Worm (Caenorhabditis elegans) whole organism, L3 larva: ENCODE results near the gene kvs-5.

Source experiments
- ZK546.5 ChIP-seq: sonication (generic microtip); optimal IDR thresholded peaks from 2 replicates; lab custom pipeline; 2017; ENCODE audit warnings: missing biosample characterization, missing genetic modification characterization
- egl-27 ChIP-seq: sonication (generic microtip); optimal IDR thresholded peaks from 4 replicates; lab custom pipeline; 2017; ENCODE audit warnings: missing biosample characterization, missing genetic modification reagents, missing genetic modification characterization
- elt-1 ChIP-seq: fragments of 150-350 bp; optimal IDR thresholded peaks from 2 replicates; lab custom pipeline; 2014; ENCODE audit warnings: missing biosample characterization, missing genetic modification characterization
- mdl-1 ChIP-seq: fragments of 150-350 bp; optimal IDR thresholded peaks from 2 replicates; lab custom pipeline; 2014; ENCODE audit warnings: missing biosample characterization, missing genetic modification characterization
- nhr-12 ChIP-seq: fragments of 150-350 bp; optimal IDR thresholded peaks from 2 replicates; lab custom pipeline; 2014; ENCODE audit warnings: missing biosample characterization, missing genetic modification characterization
- nhr-77 ChIP-seq: fragments of 150-350 bp; optimal IDR thresholded peaks from 2 replicates; lab custom pipeline; 2014; ENCODE audit warnings: missing biosample characterization, missing genetic modification characterization
- skn-1 ChIP-seq: fragments of 150-350 bp; optimal IDR thresholded peaks from 2 replicates; lab custom pipeline; 2014; ENCODE audit warnings: missing biosample characterization, missing genetic modification characterization
- unc-62 ChIP-seq: fragments of 150-350 bp; sonication (generic microtip); optimal IDR thresholded peaks from 4 replicates; lab custom pipeline; 2014; ENCODE audit warnings: missing biosample characterization, missing genetic modification reagents, missing genetic modification characterization

ce11 chrIV:757548-757947 is 21.0 kb downstream of the kvs-5 start:
- TF ChIP-seq egl-27 (tag; lab: Kevin White, UChicago) (no peak), nhr-77 (tag; lab: Kevin White, UChicago) (no peak), unc-62 (no peak), elt-1 (tag; lab: Kevin White, UChicago) (no peak), skn-1 (tag; lab: Kevin White, UChicago) (no peak), nhr-12 (no peak), ZK546.5 (no peak), mdl-1 (tag; lab: Kevin White, UChicago) (no peak)
